Fruit fly (Drosophila melanogaster): ENCODE measurements around the gene CG5021.

- TF ChIP-seq CG8478 (optimal IDR thresholded peaks at IDR 0.05) (no peak), usp (GFP tag; optimal IDR thresholded peaks at IDR 0.05) (no peak), psq (optimal IDR thresholded peaks at IDR 0.05) (no peak), pan (optimal IDR thresholded peaks at IDR 0.05) (no peak)
These were observed 47.1 kb downstream of the CG5021 start for dm6 chr3L:9013745-9014144.
